Worm (Caenorhabditis elegans) whole organism, young adult: ENCODE data around the gene F10E9.12.
A peak's percentile ranks its signal among the peaks of the same experiment; 100 is the strongest.

Experiments
- B0019.2 ChIP-seq: fragments of 200-800 bp; sonication (Bioruptor generic); conservative IDR thresholded peaks from 2 replicates; pipeline ENCODE4 v1.3.6; 2022; ENCODE audit warnings: missing genetic modification reagents, missing genetic modification characterization, missing compliant biosample characterization
- D2030.7 ChIP-seq: fragments of 200-800 bp; sonication (Bioruptor generic); IDR thresholded peaks from 2 replicates; pipeline ENCODE4 v1.3.6; 2022; ENCODE audit warnings: missing genetic modification reagents, missing genetic modification characterization, missing compliant biosample characterization
- F22D6.2 ChIP-seq: sonication (generic microtip); optimal IDR thresholded peaks from 2 replicates; lab custom pipeline; 2016; ENCODE audit warnings: mild to moderate bottlenecking, missing genetic modification characterization, missing compliant biosample characterization
- F23B12.7 ChIP-seq: sonication (generic microtip); optimal IDR thresholded peaks from 2 replicates; lab custom pipeline; 2017; ENCODE audit warnings: missing genetic modification characterization, mild to moderate bottlenecking, missing compliant biosample characterization, antibody characterized with exemption, moderate library complexity; ENCODE audit not compliant: insufficient read depth
- F33H1.4 ChIP-seq: fragments of 200-800 bp; sonication (Bioruptor generic); IDR thresholded peaks from 2 replicates; pipeline ENCODE4 v1.3.6; 2022; ENCODE audit warnings: missing genetic modification reagents, missing genetic modification characterization, missing compliant biosample characterization
- F49E8.2 ChIP-seq: sonication (generic microtip); optimal IDR thresholded peaks from 3 replicates; lab custom pipeline; 2017; ENCODE audit warnings: missing genetic modification characterization, mild to moderate bottlenecking, missing compliant biosample characterization, antibody characterized with exemption, moderate library complexity; ENCODE audit not compliant: insufficient read depth
- F57C9.4 ChIP-seq: sonication (generic microtip); optimal IDR thresholded peaks from 2 replicates; lab custom pipeline; 2017; ENCODE audit warnings: mild to moderate bottlenecking, missing genetic modification characterization, missing compliant biosample characterization
- K11D2.4 ChIP-seq: fragments of 200-800 bp; sonication (Bioruptor generic); IDR thresholded peaks from 2 replicates; pipeline ENCODE4 v1.3.6; 2022; ENCODE audit warnings: missing genetic modification reagents, missing genetic modification characterization, missing compliant biosample characterization
- Y53G8AR.9 ChIP-seq: fragments of 200-800 bp; sonication (Bioruptor generic); conservative IDR thresholded peaks from 2 replicates; pipeline ENCODE4 v1.3.6; 2022; ENCODE audit warnings: missing genetic modification reagents, missing genetic modification characterization, missing compliant biosample characterization
- Y95B8A.8 ChIP-seq: fragments of 200-800 bp; sonication (Bioruptor generic); IDR thresholded peaks from 2 replicates; pipeline ENCODE4 v1.3.6; 2022; ENCODE audit warnings: missing genetic modification reagents, missing genetic modification characterization, missing compliant biosample characterization
- ZK185.1 ChIP-seq: sonication (generic microtip); optimal IDR thresholded peaks from 2 replicates; lab custom pipeline; 2016; ENCODE audit warnings: mild to moderate bottlenecking, missing genetic modification characterization, missing compliant biosample characterization; ENCODE audit not compliant: poor library complexity, severe bottlenecking
- ama-1 ChIP-seq, 3 experiments: fragments of 150-350 bp in 1 of 3; sonication (generic microtip) in 2 of 3; optimal IDR thresholded peaks; 2 replicates each; lab custom pipeline; 2014 to 2018; ENCODE audit warnings: missing biosample characterization in 2 of 3, missing genetic modification characterization in 2 of 3, missing genetic modification reagents in 2 of 3
- atf-7 ChIP-seq: sonication (generic microtip); optimal IDR thresholded peaks from 2 replicates; lab custom pipeline; 2017; ENCODE audit warnings: mild to moderate bottlenecking, missing genetic modification characterization, missing compliant biosample characterization
- athp-1 ChIP-seq: sonication (generic microtip); optimal IDR thresholded peaks from 2 replicates; lab custom pipeline; 2017; ENCODE audit warnings: mild to moderate bottlenecking, missing genetic modification characterization, missing compliant biosample characterization
- attf-3 ChIP-seq: fragments of 200-800 bp; sonication (Bioruptor generic); conservative IDR thresholded peaks from 2 replicates; pipeline ENCODE4 v1.3.6; 2022; ENCODE audit warnings: missing genetic modification reagents, missing genetic modification characterization, missing compliant biosample characterization
- cebp-1 ChIP-seq, 2 experiments: fragments of 200-800 bp in 1 of 2; sonication (Bioruptor generic) in 1 of 2; sonication (generic microtip) in 1 of 2; IDR thresholded peaks in 1 of 2; optimal IDR thresholded peaks in 1 of 2; 2 replicates each; pipeline versions ENCODE4 v1.3.6 to Lab custom; 2017 to 2022; ENCODE audit warnings: missing compliant biosample characterization in 2 of 2, missing genetic modification characterization in 2 of 2, mild to moderate bottlenecking in 1 of 2, missing genetic modification reagents in 1 of 2, moderate library complexity in 1 of 2
- cebp-2 ChIP-seq: fragments of 200-800 bp; sonication (Bioruptor generic); IDR thresholded peaks from 2 replicates; pipeline ENCODE4 v1.3.6; 2022; ENCODE audit warnings: missing genetic modification characterization, missing compliant biosample characterization
- ceh-91 ChIP-seq: fragments of 200-800 bp; sonication (Bioruptor generic); IDR thresholded peaks from 2 replicates; pipeline ENCODE4 v1.3.6; 2022; ENCODE audit warnings: missing genetic modification reagents, missing genetic modification characterization, missing compliant biosample characterization
- dpl-1 ChIP-seq: fragments of 150-350 bp; optimal IDR thresholded peaks from 2 replicates; lab custom pipeline; 2014; ENCODE audit warnings: missing biosample characterization, missing genetic modification reagents, missing genetic modification characterization
- efl-1 ChIP-seq: fragments of 150-350 bp; optimal IDR thresholded peaks from 2 replicates; lab custom pipeline; 2014; ENCODE audit warnings: missing biosample characterization, missing genetic modification reagents, missing genetic modification characterization
- egl-44 ChIP-seq: fragments of 200-800 bp; sonication (Bioruptor generic); IDR thresholded peaks from 2 replicates; pipeline ENCODE4 v1.3.6; 2022; ENCODE audit warnings: missing genetic modification reagents, missing genetic modification characterization, missing compliant biosample characterization
- ekl-4 ChIP-seq: fragments of 200-800 bp; sonication (Bioruptor generic); IDR thresholded peaks from 2 replicates; pipeline ENCODE4 v1.3.6; 2022; ENCODE audit warnings: missing genetic modification reagents, missing genetic modification characterization, missing compliant biosample characterization
- hlh-26 ChIP-seq: fragments of 200-800 bp; sonication (Bioruptor generic); conservative IDR thresholded peaks from 2 replicates; pipeline ENCODE4 v1.3.6; 2022; ENCODE audit warnings: missing genetic modification reagents, missing genetic modification characterization, missing compliant biosample characterization
- hmg-1.2 ChIP-seq: fragments of 200-800 bp; sonication (Bioruptor generic); IDR thresholded peaks from 2 replicates; pipeline ENCODE4 v1.3.6; 2022; ENCODE audit warnings: missing genetic modification reagents, missing genetic modification characterization, missing compliant biosample characterization
- lin-35 ChIP-seq, 3 experiments: fragments of 150-350 bp in 2 of 3; sonication (generic microtip) in 1 of 3; optimal IDR thresholded peaks; 2 replicates each; lab custom pipeline; 2014 to 2018; ENCODE audit warnings: missing biosample characterization in 3 of 3, missing genetic modification characterization in 3 of 3, missing genetic modification reagents in 3 of 3
- lin-40 ChIP-seq: sonication (generic microtip); optimal IDR thresholded peaks from 2 replicates; lab custom pipeline; 2016; ENCODE audit warnings: missing genetic modification characterization, mild to moderate bottlenecking, missing compliant biosample characterization, missing genotype, missing genetic modification reagents
- lsl-1 ChIP-seq: fragments of 200-800 bp; sonication (Bioruptor generic); optimal IDR thresholded peaks from 2 replicates; lab custom pipeline; 2018; ENCODE audit warnings: mild to moderate bottlenecking, missing genetic modification characterization, moderate library complexity, missing compliant biosample characterization
- madf-6 ChIP-seq: fragments of 200-800 bp; sonication (Bioruptor generic); IDR thresholded peaks from 2 replicates; pipeline ENCODE4 v1.3.6; 2022; ENCODE audit warnings: missing genetic modification reagents, missing genetic modification characterization, missing compliant biosample characterization
- mcd-1 ChIP-seq: fragments of 200-800 bp; sonication (Bioruptor generic); IDR thresholded peaks from 2 replicates; pipeline ENCODE4 v1.3.6; 2022; ENCODE audit warnings: missing genetic modification reagents, missing genetic modification characterization, missing compliant biosample characterization
- nfya-1 ChIP-seq: sonication (generic microtip); optimal IDR thresholded peaks from 2 replicates; lab custom pipeline; 2017; ENCODE audit warnings: antibody characterized with exemption, missing compliant biosample characterization, missing genetic modification characterization, borderline replicate concordance; ENCODE audit not compliant: insufficient read depth
- nfyb-1 ChIP-seq: fragments of 200-800 bp; sonication (Bioruptor generic); IDR thresholded peaks from 2 replicates; pipeline ENCODE4 v1.3.6; 2022; ENCODE audit warnings: missing genetic modification reagents, missing genetic modification characterization, missing compliant biosample characterization
- nhr-80 ChIP-seq: sonication (generic microtip); optimal IDR thresholded peaks from 2 replicates; lab custom pipeline; 2016; ENCODE audit warnings: missing genetic modification characterization, missing compliant biosample characterization
- nhr-90 ChIP-seq: sonication (generic microtip); optimal IDR thresholded peaks from 2 replicates; lab custom pipeline; 2016; ENCODE audit warnings: missing genotype, mild to moderate bottlenecking, missing genetic modification characterization, missing compliant biosample characterization
- pbrm-1 ChIP-seq: fragments of 200-800 bp; sonication (Bioruptor generic); IDR thresholded peaks from 2 replicates; pipeline ENCODE4 v1.3.6; 2022; ENCODE audit warnings: missing genetic modification reagents, missing genetic modification characterization, missing compliant biosample characterization
- snpc-1.1 ChIP-seq: sonication (generic microtip); optimal IDR thresholded peaks from 2 replicates; lab custom pipeline; 2017; ENCODE audit warnings: missing genetic modification characterization, mild to moderate bottlenecking, missing compliant biosample characterization, antibody characterized with exemption, moderate library complexity, missing genotype, missing genetic modification reagents; ENCODE audit not compliant: insufficient read depth
- snpc-1.3 ChIP-seq: sonication (generic microtip); optimal IDR thresholded peaks from 2 replicates; lab custom pipeline; 2017; ENCODE audit warnings: missing genetic modification characterization, mild to moderate bottlenecking, missing compliant biosample characterization, antibody characterized with exemption, moderate library complexity, missing genotype, missing genetic modification reagents; ENCODE audit not compliant: insufficient read depth
- snpc-4 ChIP-seq, 5 experiments: fragments of 150-350 bp in 1 of 5; sonication (generic microtip) in 4 of 5; optimal IDR thresholded peaks; 2 replicates each; lab custom pipeline; 2014 to 2018; ENCODE audit warnings: missing genetic modification characterization in 5 of 5, missing biosample characterization in 3 of 5, antibody characterized with exemption in 2 of 5, mild to moderate bottlenecking in 2 of 5, missing compliant biosample characterization in 2 of 5, missing genotype in 2 of 5, moderate library complexity in 2 of 5, missing genetic modification reagents in 1 of 5
- tlf-1 ChIP-seq: fragments of 200-800 bp; sonication (Bioruptor generic); optimal IDR thresholded peaks from 2 replicates; lab custom pipeline; 2018; ENCODE audit warnings: mild to moderate bottlenecking, missing genetic modification characterization, missing compliant biosample characterization
- unc-62 ChIP-seq: fragments of 150-350 bp; optimal IDR thresholded peaks from 2 replicates; lab custom pipeline; 2014; ENCODE audit warnings: missing biosample characterization, missing genetic modification reagents, missing genetic modification characterization
- xnd-1 ChIP-seq: sonication (generic microtip); optimal IDR thresholded peaks from 2 replicates; lab custom pipeline; 2016; ENCODE audit warnings: missing genotype, missing genetic modification reagents, missing genetic modification characterization, missing compliant biosample characterization
- ztf-22 ChIP-seq: fragments of 200-800 bp; sonication (Bioruptor generic); optimal IDR thresholded peaks from 2 replicates; lab custom pipeline; 2018; ENCODE audit warnings: mild to moderate bottlenecking, missing genetic modification characterization, moderate library complexity, missing compliant biosample characterization
- ztf-3 ChIP-seq: fragments of 200-800 bp; sonication (Bioruptor generic); optimal IDR thresholded peaks from 2 replicates; lab custom pipeline; 2018; ENCODE audit warnings: mild to moderate bottlenecking, missing genetic modification characterization, missing compliant biosample characterization

F10E9.12 gene

ce11 chrIII:8358213-8358672 lies 33.9 kb downstream of the F10E9.12 start, which contains the start of the genes R05D3.8 and rfp-1 (continued):
- TF ChIP-seq tlf-1 (GFP tag; lab: Kevin White, UChicago) (peak; percentile 12), B0019.2 (0 out of 2 replicates have a peak, but pooled peaks have one; percentile 8), F23B12.7 (peak; percentile 84), cebp-1 (GFP tag; IDR thresholded peaks at IDR 0.05; lab: Robert Waterston, UW) (no peak), cebp-1 (tag; optimal IDR thresholded peaks at IDR 0.05; lab: Kevin White, UChicago) (peak; percentile 67), snpc-4 (GFP tag; optimal IDR thresholded peaks at IDR 0.05; lab: Kevin White, UChicago) (no peak), snpc-4 (tag; optimal IDR thresholded peaks at IDR 0.05; lab: Kevin White, UChicago) (peak in 1 of 4 experiments; percentile 63), nhr-90 (tag; lab: Kevin White, UChicago) (no peak), attf-3 (GFP tag; lab: Robert Waterston, UW) (peak; percentile 68), Y53G8AR.9 (GFP tag; lab: Robert Waterston, UW) (0 out of 2 replicates have a peak, but pooled peaks have one; percentile 50), F49E8.2 (tag; lab: Kevin White, UChicago) (peak; percentile 29), pbrm-1 (GFP tag; lab: Robert Waterston, UW) (0 out of 2 replicates have a peak, but pooled peaks have one; percentile 34), cebp-2 (GFP tag; lab: Robert Waterston, UW) (no peak), ztf-22 (no peak), mcd-1 (peak; percentile 50; the same call in 1 of the 2 replicates), K11D2.4 (GFP tag; lab: Robert Waterston, UW) (no peak), nhr-80 (tag; lab: Kevin White, UChicago) (peak; percentile 31), D2030.7 (GFP tag; lab: Robert Waterston, UW) (peak; percentile 61; the same call in 1 of the 2 replicates), snpc-1.3 (tag; lab: Kevin White, UChicago) (peak; percentile 58), hmg-1.2 (peak; percentile 53; the same call in 1 of the 2 replicates), ztf-3 (GFP tag; lab: Kevin White, UChicago) (no peak), ama-1 (optimal IDR thresholded peaks at IDR 0.05; lab: Kevin White, UChicago) (no peak), ama-1 (GFP tag; optimal IDR thresholded peaks at IDR 0.05; lab: Kevin White, UChicago) (peak in 1 of 2 experiments; percentile 14), lin-35 (GFP tag; optimal IDR thresholded peaks at IDR 0.05; lab: Kevin White, UChicago) (peak in 1 of 3 experiments; percentile 73), lin-40 (tag; lab: Kevin White, UChicago) (peak; percentile 47), F57C9.4 (tag; lab: Kevin White, UChicago) (no peak), ekl-4 (GFP tag; lab: Robert Waterston, UW) (peak; percentile 49; the same call in 1 of the 2 replicates), F33H1.4 (peak; percentile 95), snpc-1.1 (tag; lab: Kevin White, UChicago) (no peak), xnd-1 (tag; lab: Kevin White, UChicago) (peak; percentile 56), dpl-1 (GFP tag; lab: Kevin White, UChicago) (peak; percentile 28), ZK185.1 (tag; lab: Kevin White, UChicago) (peak; percentile 3), Y95B8A.8 (GFP tag; lab: Robert Waterston, UW) (no peak), nfyb-1 (GFP tag; lab: Robert Waterston, UW) (peak; percentile 67; the same call in 1 of the 2 replicates)
- TF ChIP-seq, all 124 proteins: peak for 39

ce11 chrIII:8363253-8364061 lies 39.1 kb downstream of the F10E9.12 start, which contains the start of gene R05D3.3:
Gene R05D3.3 (plus strand): TSS chrIII:8364011.
- TF ChIP-seq unc-62 (GFP tag; lab: Kevin White, UChicago) (no peak), D2030.7 (GFP tag; lab: Robert Waterston, UW) (no peak), efl-1 (GFP tag; lab: Kevin White, UChicago) (peak; percentile 1), nfya-1 (tag; lab: Kevin White, UChicago) (no peak), egl-44 (GFP tag; lab: Robert Waterston, UW) (no peak), lin-35 (GFP tag; optimal IDR thresholded peaks at IDR 0.05; lab: Kevin White, UChicago) (no peak), athp-1 (no peak), lsl-1 (GFP tag; lab: Kevin White, UChicago) (peak; percentile 74), atf-7 (tag; lab: Kevin White, UChicago) (no peak), hlh-26 (GFP tag; lab: Robert Waterston, UW) (no peak), ceh-91 (GFP tag; lab: Robert Waterston, UW) (peak; percentile 84), madf-6 (GFP tag; lab: Robert Waterston, UW) (peak; percentile 44), Y53G8AR.9 (GFP tag; lab: Robert Waterston, UW) (no peak), F22D6.2 (tag; lab: Kevin White, UChicago) (no peak), snpc-1.3 (tag; lab: Kevin White, UChicago) (no peak), F33H1.4 (peak; percentile 55; the same call in 1 of the 2 replicates)
- TF ChIP-seq, all 124 proteins: peak for 5
